Fruit fly (Drosophila melanogaster): Measurements from ENCODE around the gene CG15824.

DNA sequence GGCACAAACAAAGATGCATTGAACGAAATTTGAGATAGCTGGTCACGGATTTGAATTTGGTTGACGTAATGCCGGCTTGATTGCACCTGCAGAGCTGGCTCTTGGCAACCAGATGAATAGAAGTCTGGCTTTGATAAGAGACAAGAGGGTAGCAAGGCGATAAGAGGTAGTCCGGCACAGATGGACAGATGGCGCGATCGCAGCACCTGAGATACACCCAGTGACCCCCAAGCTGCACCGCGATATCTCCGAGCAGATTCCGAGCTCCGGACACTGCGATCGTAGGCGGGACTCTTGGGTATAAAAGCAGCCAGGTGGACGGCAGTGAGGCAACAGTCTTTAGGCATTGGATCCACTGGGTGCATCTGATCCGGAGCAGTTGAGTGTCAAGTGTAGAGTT, 13.4 kb upstream of the CG15824 start, which contains the start of gene Lsp1beta:
- TF ChIP-seq ey (GFP tag; optimal IDR thresholded peaks at IDR 0.05) (no peak), br (GFP tag; optimal IDR thresholded peaks at IDR 0.05) (no peak), dmrt93B (GFP tag; optimal IDR thresholded peaks at IDR 0.05) (no peak), psq (GFP tag; optimal IDR thresholded peaks at IDR 0.05) (no peak), Sp1 (GFP tag; optimal IDR thresholded peaks at IDR 0.05) (no peak), usp (GFP tag; optimal IDR thresholded peaks at IDR 0.05) (no peak), jim (GFP tag; optimal IDR thresholded peaks at IDR 0.05) (no peak), Abd-B (GFP tag; optimal IDR thresholded peaks at IDR 0.05) (no peak), fru (GFP tag; optimal IDR thresholded peaks at IDR 0.05) (no peak), lola (GFP tag; optimal IDR thresholded peaks at IDR 0.05) (no peak), rgr (GFP tag; optimal IDR thresholded peaks at IDR 0.05) (no peak), Rel (GFP tag; optimal IDR thresholded peaks at IDR 0.05) (no peak), Rel (tag; optimal IDR thresholded peaks at IDR 0.05) (peak; percentile 0), foxo (GFP tag; optimal IDR thresholded peaks at IDR 0.05) (no peak), pan (optimal IDR thresholded peaks at IDR 0.05) (no peak)

Data from whole organism, wandering third instar larva.